Worm (Caenorhabditis elegans): ENCODE measurements around the gene sgca-1.

- TF ChIP-seq hlh-13 (GFP tag; optimal IDR thresholded peaks at IDR 0.05) (no peak), hlh-6 (tag; optimal IDR thresholded peaks at IDR 0.05) (no peak), eyg-1 (tag; optimal IDR thresholded peaks at IDR 0.05) (no peak), ztf-16 (tag; optimal IDR thresholded peaks at IDR 0.05) (no peak), nfya-1 (tag; optimal IDR thresholded peaks at IDR 0.05) (no peak), ama-1 (optimal IDR thresholded peaks at IDR 0.05) (no peak), elt-2 (tag; optimal IDR thresholded peaks at IDR 0.05) (no peak), sdc-2 (tag; optimal IDR thresholded peaks at IDR 0.05) (no peak)
Measured at ce11 chrX:6738535-6738934, 50.8 kb downstream of the sgca-1 start.

Data from whole organism, late embryonic.